Worm (Caenorhabditis elegans) whole organism, L1 larva: Measurements from ENCODE around the gene Y39F10C.1.

Experiments used
- C16A3.4 ChIP-seq: fragments of 150-350 bp; optimal IDR thresholded peaks from 2 replicates; lab custom pipeline; 2014; ENCODE audit warnings: missing biosample characterization, missing genetic modification characterization
- C34B4.2 ChIP-seq: sonication (generic microtip); optimal IDR thresholded peaks from 2 replicates; lab custom pipeline; 2017; ENCODE audit warnings: mild to moderate bottlenecking, missing genetic modification characterization, missing compliant biosample characterization
- F16B12.6 ChIP-seq: fragments of 150-350 bp; optimal IDR thresholded peaks from 2 replicates; lab custom pipeline; 2014; ENCODE audit warnings: missing biosample characterization, missing genetic modification characterization
- ama-1 ChIP-seq: fragments of 150-350 bp; optimal IDR thresholded peaks from 2 replicates; lab custom pipeline; 2014
- ceh-8 ChIP-seq: fragments of 200-800 bp; sonication (Bioruptor generic); optimal IDR thresholded peaks from 2 replicates; lab custom pipeline; 2018; ENCODE audit warnings: mild to moderate bottlenecking, missing genetic modification characterization, moderate library complexity, missing compliant biosample characterization
- ceh-82 ChIP-seq, 3 experiments: fragments of 150-350 bp in 1 of 3; sonication (generic microtip) in 2 of 3; optimal IDR thresholded peaks; 2 replicates each; lab custom pipeline; 2014 to 2017; ENCODE audit warnings: missing biosample characterization in 3 of 3, missing genetic modification characterization in 3 of 3
- ceh-88 ChIP-seq: fragments of 200-800 bp; sonication (Bioruptor generic); IDR thresholded peaks from 2 replicates; pipeline ENCODE4 v1.3.6; 2022; ENCODE audit warnings: missing genetic modification characterization, missing compliant biosample characterization
- dpl-1 ChIP-seq, 3 experiments: fragments of 150-350 bp in 2 of 3; sonication (generic microtip) in 1 of 3; optimal IDR thresholded peaks; 2 replicates each; lab custom pipeline; 2014 to 2017; ENCODE audit warnings: missing biosample characterization in 3 of 3, missing genetic modification characterization in 3 of 3, missing genetic modification reagents in 3 of 3
- dsc-1 ChIP-seq: sonication (generic microtip); optimal IDR thresholded peaks from 2 replicates; lab custom pipeline; 2016; ENCODE audit warnings: mild to moderate bottlenecking, missing genetic modification characterization, missing compliant biosample characterization
- efl-3 ChIP-seq: fragments of 200-800 bp; sonication (Bioruptor generic); optimal IDR thresholded peaks from 2 replicates; lab custom pipeline; 2018; ENCODE audit warnings: mild to moderate bottlenecking, missing genetic modification characterization, missing compliant biosample characterization
- egl-13 ChIP-seq: sonication (generic microtip); optimal IDR thresholded peaks from 2 replicates; lab custom pipeline; 2016; ENCODE audit warnings: missing genotype, missing genetic modification reagents, missing genetic modification characterization, missing compliant biosample characterization
- elt-2 ChIP-seq: sonication (generic microtip); optimal IDR thresholded peaks from 2 replicates; lab custom pipeline; 2016; ENCODE audit warnings: missing genetic modification characterization, mild to moderate bottlenecking, inconsistent platforms, missing compliant biosample characterization, missing genetic modification reagents
- elt-3 ChIP-seq, 6 experiments: fragments of 150-350 bp in 1 of 6; sonication (generic microtip); optimal IDR thresholded peaks; 2 replicates each; lab custom pipeline; 2017 to 2018; ENCODE audit warnings: missing biosample characterization in 6 of 6, missing genetic modification characterization in 6 of 6, inconsistent platforms in 1 of 6
- ets-5 ChIP-seq: fragments of 200-800 bp; sonication (Bioruptor generic); IDR thresholded peaks from 2 replicates; pipeline ENCODE4 v1.3.6; 2022; ENCODE audit warnings: missing genetic modification characterization, missing compliant biosample characterization
- fkh-10 ChIP-seq: sonication (generic microtip); optimal IDR thresholded peaks from 2 replicates; lab custom pipeline; 2017; ENCODE audit warnings: missing biosample characterization, missing genetic modification reagents, missing genetic modification characterization
- fkh-4 ChIP-seq: sonication (generic microtip); optimal IDR thresholded peaks from 2 replicates; lab custom pipeline; 2016; ENCODE audit warnings: missing compliant biosample characterization, missing genetic modification characterization, borderline replicate concordance
- grh-1 ChIP-seq: fragments of 200-800 bp; sonication (Bioruptor generic); IDR thresholded peaks from 2 replicates; pipeline ENCODE4 v1.3.6; 2022; ENCODE audit warnings: missing genetic modification reagents, missing genetic modification characterization, missing compliant biosample characterization
- hlh-4 ChIP-seq: sonication (generic microtip); optimal IDR thresholded peaks from 2 replicates; lab custom pipeline; 2016; ENCODE audit warnings: mild to moderate bottlenecking, missing genetic modification characterization, missing compliant biosample characterization
- hpl-2 ChIP-seq: fragments of 150-350 bp; optimal IDR thresholded peaks from 2 replicates; lab custom pipeline; 2014; ENCODE audit warnings: missing biosample characterization, missing genetic modification reagents, missing genetic modification characterization
- jun-1 ChIP-seq: fragments of 150-350 bp; optimal IDR thresholded peaks from 2 replicates; lab custom pipeline; 2014; ENCODE audit warnings: missing biosample characterization, missing genetic modification reagents, missing genetic modification characterization
- lin-13 ChIP-seq: fragments of 150-350 bp; optimal IDR thresholded peaks from 2 replicates; lab custom pipeline; 2014; ENCODE audit warnings: missing biosample characterization, missing genetic modification reagents, missing genetic modification characterization
- lin-39 ChIP-seq: fragments of 150-350 bp; optimal IDR thresholded peaks from 2 replicates; lab custom pipeline; 2014; ENCODE audit warnings: missing biosample characterization, missing genetic modification reagents, missing genetic modification characterization
- lir-3 ChIP-seq: sonication (generic microtip); optimal IDR thresholded peaks from 2 replicates; lab custom pipeline; 2016; ENCODE audit warnings: mild to moderate bottlenecking, missing genetic modification characterization, moderate library complexity, missing compliant biosample characterization; ENCODE audit not compliant: poor library complexity
- lsy-2 ChIP-seq, 2 experiments: fragments of 150-350 bp; optimal IDR thresholded peaks; 2 replicates each; lab custom pipeline; 2014; ENCODE audit warnings: missing biosample characterization in 2 of 2, missing genetic modification characterization in 2 of 2
- mab-9 ChIP-seq: fragments of 200-800 bp; sonication (Bioruptor generic); IDR thresholded peaks from 2 replicates; pipeline ENCODE4 v1.3.6; 2022; ENCODE audit warnings: missing genetic modification reagents, missing genetic modification characterization, missing compliant biosample characterization
- mdl-1 ChIP-seq, 2 experiments: fragments of 150-350 bp; optimal IDR thresholded peaks; 2 replicates each; lab custom pipeline; 2014 to 2017; ENCODE audit warnings: missing biosample characterization in 2 of 2, missing genetic modification characterization in 2 of 2, inconsistent platforms in 1 of 2
- mep-1 ChIP-seq: fragments of 150-350 bp; optimal IDR thresholded peaks from 2 replicates; lab custom pipeline; 2014; ENCODE audit warnings: missing biosample characterization, missing genetic modification characterization
- nhr-11 ChIP-seq: fragments of 150-350 bp; optimal IDR thresholded peaks from 2 replicates; lab custom pipeline; 2014; ENCODE audit warnings: missing biosample characterization, missing genetic modification characterization
- nhr-12 ChIP-seq: sonication (generic microtip); optimal IDR thresholded peaks from 2 replicates; lab custom pipeline; 2017; ENCODE audit warnings: missing biosample characterization, missing genetic modification characterization
- nhr-20 ChIP-seq: sonication (generic microtip); optimal IDR thresholded peaks from 2 replicates; lab custom pipeline; 2016; ENCODE audit warnings: mild to moderate bottlenecking, missing genetic modification characterization, missing compliant biosample characterization
- nhr-237 ChIP-seq: fragments of 150-350 bp; optimal IDR thresholded peaks from 2 replicates; lab custom pipeline; 2014; ENCODE audit warnings: missing biosample characterization, missing genetic modification characterization
- nhr-47 ChIP-seq: sonication (generic microtip); optimal IDR thresholded peaks from 2 replicates; lab custom pipeline; 2016; ENCODE audit warnings: mild to moderate bottlenecking, missing genetic modification characterization, moderate library complexity, missing compliant biosample characterization
- nhr-77 ChIP-seq: fragments of 150-350 bp; optimal IDR thresholded peaks from 2 replicates; lab custom pipeline; 2014; ENCODE audit warnings: missing biosample characterization, missing genetic modification characterization
- nhr-84 ChIP-seq: sonication (generic microtip); optimal IDR thresholded peaks from 2 replicates; lab custom pipeline; 2017; ENCODE audit warnings: missing biosample characterization, missing genetic modification characterization
- pag-3 ChIP-seq: sonication (generic microtip); optimal IDR thresholded peaks from 2 replicates; lab custom pipeline; 2017; ENCODE audit warnings: missing genetic modification characterization, mild to moderate bottlenecking, missing compliant biosample characterization, antibody characterized with exemption, borderline replicate concordance; ENCODE audit not compliant: insufficient read depth
- snpc-4 ChIP-seq: fragments of 150-350 bp; optimal IDR thresholded peaks from 2 replicates; lab custom pipeline; 2014; ENCODE audit warnings: missing biosample characterization, missing genetic modification characterization
- snu-23 ChIP-seq: sonication (generic microtip); optimal IDR thresholded peaks from 2 replicates; lab custom pipeline; 2016; ENCODE audit warnings: missing genetic modification characterization, missing compliant biosample characterization
- sox-4 ChIP-seq: sonication (generic microtip); optimal IDR thresholded peaks from 2 replicates; lab custom pipeline; 2016; ENCODE audit warnings: missing genetic modification characterization, missing compliant biosample characterization
- sup-37 ChIP-seq: fragments of 200-800 bp; sonication (Bioruptor generic); optimal IDR thresholded peaks from 2 replicates; lab custom pipeline; 2018; ENCODE audit warnings: mild to moderate bottlenecking, missing genetic modification characterization, missing compliant biosample characterization
- swsn-7 ChIP-seq: sonication (generic microtip); optimal IDR thresholded peaks from 2 replicates; lab custom pipeline; 2016; ENCODE audit warnings: missing genetic modification characterization, missing compliant biosample characterization
- unc-30 ChIP-seq: sonication (generic microtip); optimal IDR thresholded peaks from 2 replicates; lab custom pipeline; 2017; ENCODE audit warnings: missing biosample characterization, missing genetic modification characterization
- unc-62 ChIP-seq: fragments of 150-350 bp; optimal IDR thresholded peaks from 2 replicates; lab custom pipeline; 2014; ENCODE audit warnings: missing biosample characterization, missing genetic modification reagents, missing genetic modification characterization
- unc-98 ChIP-seq: fragments of 200-800 bp; sonication (Bioruptor generic); IDR thresholded peaks from 2 replicates; pipeline ENCODE4 v1.3.6; 2022; ENCODE audit warnings: missing genetic modification characterization, missing compliant biosample characterization
- xbp-1 ChIP-seq: sonication (generic microtip); optimal IDR thresholded peaks from 2 replicates; lab custom pipeline; 2016; ENCODE audit warnings: missing genetic modification characterization, missing compliant biosample characterization
- ztf-4 ChIP-seq: fragments of 150-350 bp; optimal IDR thresholded peaks from 2 replicates; lab custom pipeline; 2014; ENCODE audit warnings: missing biosample characterization, missing genetic modification characterization

Y39F10C.1 gene

DNA sequence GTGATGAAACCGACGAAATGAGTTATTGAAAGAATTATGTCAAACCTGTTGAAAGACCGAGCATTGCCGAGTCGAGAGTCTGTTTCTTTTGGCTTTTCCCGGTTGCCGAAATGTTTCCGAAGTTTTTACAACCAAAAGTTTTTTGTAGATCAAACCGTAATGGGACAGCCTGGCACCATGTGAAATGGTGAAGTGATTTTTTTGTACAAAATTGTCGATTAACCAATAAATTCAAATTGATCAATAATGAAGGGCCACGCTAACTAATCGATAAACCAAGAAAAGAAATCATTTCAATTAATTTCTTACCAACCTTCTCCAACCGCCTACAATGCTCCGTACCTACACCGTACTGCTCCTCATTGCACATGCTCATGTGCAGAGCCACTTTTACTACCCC lies 16.1 kb downstream of the Y39F10C.1 start, which contains the start of gene T02H6.3:
Gene T02H6.3 (plus strand): TSS at position 301 of the 400 bp plus-strand sequence.
- TF ChIP-seq nhr-20 (tag; lab: Kevin White, UChicago) = no peak
- TF ChIP-seq ceh-88 (GFP tag; lab: Robert Waterston, UW) = no peak
- no peak for TF ChIP-seq pag-3
- no peak for TF ChIP-seq ceh-8 (GFP tag; lab: Kevin White, UChicago)
- TF ChIP-seq lin-39 (tag; lab: Kevin White, UChicago) = no peak

DNA sequence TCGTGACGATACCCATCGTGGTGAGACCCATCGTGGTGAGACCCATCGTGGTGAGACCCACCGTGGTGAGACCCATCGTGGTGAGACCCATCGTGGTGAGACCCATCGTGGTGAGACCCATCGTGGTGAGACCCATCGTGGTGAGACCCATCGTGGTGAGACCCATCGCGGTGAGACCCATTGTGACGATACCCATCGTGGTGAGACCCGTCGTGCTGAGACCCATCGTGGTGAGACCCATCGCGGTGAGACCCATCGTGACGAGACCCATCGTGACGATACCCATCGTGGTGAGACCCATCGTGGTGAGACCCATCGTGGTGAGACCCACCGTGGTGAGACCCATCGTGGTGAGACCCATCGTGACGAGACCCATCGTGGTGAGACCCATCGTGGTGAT lies 19.7 kb downstream of the Y39F10C.1 start:
- TF ChIP-seq ets-5 (GFP tag; lab: Robert Waterston, UW) (peak; percentile 61; the same call in 1 of the 2 replicates), grh-1 (GFP tag; lab: Robert Waterston, UW) (peak; percentile 39; the same call in 1 of the 2 replicates), unc-98 (GFP tag; lab: Robert Waterston, UW) (peak; percentile 13; the same call in 1 of the 2 replicates)

DNA sequence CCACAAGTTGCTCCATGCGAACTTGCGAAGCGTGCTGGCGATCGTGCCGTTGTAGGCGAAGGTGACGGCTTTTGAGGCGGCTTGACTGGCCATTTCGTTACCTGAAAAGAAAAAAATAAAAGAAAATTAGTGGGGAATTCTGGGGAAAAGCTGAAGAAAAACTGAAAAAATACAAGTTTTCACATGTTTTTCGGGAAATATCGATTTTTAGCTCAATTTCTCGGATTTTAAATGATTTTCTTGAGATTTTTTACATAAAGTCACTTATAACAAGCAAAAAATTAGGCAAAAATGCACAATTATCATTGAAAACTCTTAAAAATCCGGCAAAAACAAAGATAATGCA lies 25.6 kb downstream of the Y39F10C.1 start, which contains the start of gene T02H6.11:
Gene T02H6.11 (minus strand): TSS at position 101 of the 346 bp plus-strand sequence.
- no peak for TF ChIP-seq elt-3 (tag; optimal IDR thresholded peaks at IDR 0.05; lab: Kevin White, UChicago)
- no peak for TF ChIP-seq mab-9 (GFP tag; lab: Robert Waterston, UW)
- no peak for TF ChIP-seq fkh-10 (GFP tag; lab: Kevin White, UChicago)
- no peak for TF ChIP-seq snu-23
- no peak for TF ChIP-seq F16B12.6 (tag; lab: Kevin White, UChicago)

DNA sequence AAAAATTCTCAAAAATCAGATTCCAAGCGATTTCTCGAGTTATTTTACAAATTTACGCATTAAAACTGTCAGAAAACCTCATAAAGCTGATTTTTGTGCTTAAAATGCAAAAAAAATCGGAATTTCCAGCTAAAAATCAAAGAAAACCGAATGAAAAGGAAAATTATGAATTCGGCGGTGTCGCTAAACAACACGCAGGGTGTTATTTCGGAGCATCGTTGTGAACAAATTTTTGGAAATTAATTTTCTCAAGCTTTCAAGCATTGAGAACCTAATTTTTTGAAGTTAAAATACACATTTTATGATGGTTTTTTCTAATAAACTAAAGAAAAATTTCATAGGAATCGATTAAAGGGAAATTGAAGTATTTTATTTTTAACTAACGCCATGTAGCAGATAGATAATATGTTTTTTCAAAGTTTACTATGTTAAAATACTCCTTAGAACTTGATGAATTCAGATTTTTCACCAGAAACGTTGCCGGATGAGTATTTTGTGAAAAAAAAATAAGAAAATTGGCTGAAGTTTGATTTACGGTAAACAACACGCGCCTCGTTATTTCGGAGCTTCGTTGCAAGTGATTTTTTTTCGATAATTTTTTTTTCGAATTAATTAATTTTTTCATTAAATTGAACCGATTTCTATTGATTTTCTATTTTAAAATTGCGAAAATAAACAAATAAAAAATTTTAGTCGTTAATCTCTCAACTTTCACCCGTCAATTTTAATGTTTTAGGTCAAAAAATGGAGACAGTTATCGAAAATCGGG lies 26.2 kb downstream of the Y39F10C.1 start, which contains the start of gene thoc-1:
Gene thoc-1 (plus strand): TSS at position 737 of the 769 bp plus-strand sequence.
- TF ChIP-seq snu-23 = peak; percentile 7
- TF ChIP-seq C16A3.4 = no peak
- no peak for TF ChIP-seq sox-4 (tag; lab: Kevin White, UChicago)
- no peak for TF ChIP-seq fkh-4
- TF ChIP-seq nhr-47 (tag; lab: Kevin White, UChicago) = no peak
- no peak for TF ChIP-seq nhr-12 (tag; lab: Kevin White, UChicago)
- TF ChIP-seq nhr-237 (tag; lab: Kevin White, UChicago) = no peak
- no peak for TF ChIP-seq sup-37
- no peak for TF ChIP-seq lir-3 (tag; lab: Kevin White, UChicago)
- peak; percentile 10 for TF ChIP-seq xbp-1 (tag; lab: Kevin White, UChicago)
- TF ChIP-seq dpl-1 (GFP tag; optimal IDR thresholded peaks at IDR 0.05; lab: Kevin White, UChicago) = peak in 1 of 3 experiments; percentile 6
- no peak for TF ChIP-seq ceh-82 (tag; optimal IDR thresholded peaks at IDR 0.05; lab: Kevin White, UChicago)
- TF ChIP-seq lin-13 (GFP tag; lab: Kevin White, UChicago) = no peak
- TF ChIP-seq mab-9 (GFP tag; lab: Robert Waterston, UW) = no peak
- TF ChIP-seq mdl-1 (tag; optimal IDR thresholded peaks at IDR 0.05; lab: Kevin White, UChicago) = no peak
- TF ChIP-seq C34B4.2 (tag; lab: Kevin White, UChicago) = no peak
- no peak for TF ChIP-seq elt-2 (tag; lab: Kevin White, UChicago)
- no peak for TF ChIP-seq ceh-88 (GFP tag; lab: Robert Waterston, UW)
- TF ChIP-seq hlh-4 = no peak
- TF ChIP-seq ama-1 (lab: Kevin White, UChicago) = no peak
- no peak for TF ChIP-seq ets-5 (GFP tag; lab: Robert Waterston, UW)
- TF ChIP-seq egl-13 (tag; lab: Kevin White, UChicago) = no peak
- no peak for TF ChIP-seq swsn-7 (tag; lab: Kevin White, UChicago)
- peak in 1 of 2 experiments; percentile 30 for TF ChIP-seq lsy-2 (tag; optimal IDR thresholded peaks at IDR 0.05; lab: Kevin White, UChicago)
- TF ChIP-seq nhr-84 (tag; lab: Kevin White, UChicago) = no peak
- TF ChIP-seq nhr-77 = no peak
- no peak for TF ChIP-seq snpc-4 (tag; lab: Kevin White, UChicago)
- TF ChIP-seq hpl-2 (GFP tag; lab: Kevin White, UChicago) = no peak
- no peak for TF ChIP-seq nhr-20 (tag; lab: Kevin White, UChicago)
- no peak for TF ChIP-seq ztf-4
- no peak for TF ChIP-seq nhr-11 (tag; lab: Kevin White, UChicago)
- no peak for TF ChIP-seq unc-30 (tag; lab: Kevin White, UChicago)
- no peak for TF ChIP-seq unc-62 (GFP tag; lab: Kevin White, UChicago)
- no peak for TF ChIP-seq mep-1 (tag; lab: Kevin White, UChicago)
- no peak for TF ChIP-seq efl-3
- TF ChIP-seq dsc-1 (tag; lab: Kevin White, UChicago) = no peak
- TF ChIP-seq jun-1 (tag; lab: Kevin White, UChicago) = no peak
